Fruit fly (Drosophila melanogaster) whole organism, embryonic: ENCODE measurements around the gene CG42810.

Source experiments
- Awh ChIP-seq: fragments of 200-800 bp; sonication (Bioruptor generic); IDR thresholded peaks from 2 replicates; pipeline ENCODE4, ENCODE4 v1.3.6; 2022; ENCODE audit warnings: missing biosample characterization, missing genetic modification characterization
- CG11456 ChIP-seq: fragments of 200-800 bp; sonication (Bioruptor generic); IDR thresholded peaks from 3 replicates; pipeline ENCODE4 v1.3.6; 2022; ENCODE audit warnings: missing biosample characterization, missing genetic modification characterization
- CG4282 ChIP-seq: fragments of 200-800 bp; sonication (Bioruptor generic); optimal IDR thresholded peaks from 2 replicates; lab custom pipeline; 2016; ENCODE audit warnings: missing biosample characterization, missing genetic modification characterization
- CG4404 ChIP-seq: fragments of 200-800 bp; sonication (Bioruptor generic); IDR thresholded peaks from 2 replicates; pipeline ENCODE4 v1.3.6; 2022; ENCODE audit warnings: missing biosample characterization, missing genetic modification characterization
- CG9797 ChIP-seq: fragments of 200-800 bp; sonication (Bioruptor generic); optimal IDR thresholded peaks from 3 replicates; lab custom pipeline; 2018; ENCODE audit warnings: missing biosample characterization, mild to moderate bottlenecking, missing genetic modification characterization
- Deaf1 ChIP-seq: fragments of 200-800 bp; optimal IDR thresholded peaks from 3 replicates; lab custom pipeline; 2019; ENCODE audit warnings: missing biosample characterization, mild to moderate bottlenecking, missing genetic modification characterization, moderate library complexity
- Hr51 ChIP-seq, 2 experiments: fragments of 200-800 bp; sonication (Bioruptor generic); optimal IDR thresholded peaks; 2 replicates in 1 of 2; 3 replicates in 1 of 2; lab custom pipeline; 2016 to 2018; ENCODE audit warnings: missing biosample characterization in 2 of 2, missing genetic modification characterization in 2 of 2, mild to moderate bottlenecking in 1 of 2, moderate library complexity in 1 of 2
- abd-A ChIP-seq: fragments of 200-800 bp; sonication (Bioruptor generic); optimal IDR thresholded peaks from 3 replicates; lab custom pipeline; 2019; ENCODE audit warnings: missing biosample characterization, mild to moderate bottlenecking, missing genetic modification characterization, moderate library complexity
- cg ChIP-seq: fragments of 200-800 bp; sonication (Bioruptor generic); optimal IDR thresholded peaks from 3 replicates; lab custom pipeline; 2019; ENCODE audit warnings: missing biosample characterization, mild to moderate bottlenecking, missing genetic modification characterization, moderate library complexity
- esg ChIP-seq: fragments of 200-800 bp; sonication (Bioruptor generic); conservative IDR thresholded peaks from 2 replicates; pipeline ENCODE4 v1.3.6; 2022; ENCODE audit warnings: missing biosample characterization, missing genetic modification characterization
- mld ChIP-seq: fragments of 200-800 bp; sonication (Bioruptor generic); IDR thresholded peaks from 3 replicates; pipeline ENCODE4 v1.3.6; 2022; ENCODE audit warnings: missing biosample characterization, missing genetic modification characterization; ENCODE audit not compliant: partially characterized antibody
- ranshi ChIP-seq: fragments of 200-800 bp; sonication (Bioruptor generic); IDR thresholded peaks from 2 replicates; pipeline ENCODE4 v1.3.6; 2022; ENCODE audit warnings: missing biosample characterization, missing genetic modification characterization
- tup ChIP-seq: fragments of 200-800 bp; sonication (Bioruptor generic); optimal IDR thresholded peaks from 2 replicates; lab custom pipeline; 2016; ENCODE audit warnings: missing biosample characterization, mild to moderate bottlenecking, missing genetic modification characterization, moderate library complexity

dm6 chr2L:13482258-13482657, 22.8 kb downstream of the CG42810 start:
- TF ChIP-seq Deaf1 (tag; lab: Kevin White, UChicago): no peak
- TF ChIP-seq Awh (GFP tag; lab: Robert Waterston, UW): no peak
- no peak for TF ChIP-seq tup
- TF ChIP-seq esg (GFP tag; lab: Robert Waterston, UW): no peak
- TF ChIP-seq mld (GFP tag; lab: Robert Waterston, UW): no peak
- TF ChIP-seq CG11456 (GFP tag; lab: Robert Waterston, UW): no peak
- TF ChIP-seq ranshi (GFP tag; lab: Robert Waterston, UW): no peak
- TF ChIP-seq CG4282 (GFP tag; lab: Kevin White, UChicago): no peak
- TF ChIP-seq Hr51 (GFP tag; optimal IDR thresholded peaks at IDR 0.05; lab: Kevin White, UChicago): no peak
- no peak for TF ChIP-seq abd-A
- TF ChIP-seq cg: no peak
- TF ChIP-seq CG4404 (GFP tag; lab: Robert Waterston, UW): no peak
- no peak for TF ChIP-seq CG9797
